Fruit fly (Drosophila melanogaster) whole organism, embryonic: Measurements from ENCODE around the gene Rpt4.

ENCODE experiments used
- ATbp ChIP-seq: fragments of 200-800 bp; sonication (Bioruptor generic); optimal IDR thresholded peaks from 2 replicates; lab custom pipeline; 2017; ENCODE audit warnings: missing biosample characterization, mild to moderate bottlenecking, missing genetic modification characterization, missing genetic modification reagents
- Atf-2 ChIP-seq: fragments of 200-800 bp; sonication (Bioruptor generic); optimal IDR thresholded peaks from 2 replicates; lab custom pipeline; 2016; ENCODE audit warnings: missing biosample characterization, missing genetic modification characterization
- CG11398 ChIP-seq: fragments of 200-800 bp; sonication (Bioruptor generic); optimal IDR thresholded peaks from 2 replicates; lab custom pipeline; 2016; ENCODE audit warnings: missing biosample characterization, missing genetic modification characterization
- CG12659 ChIP-seq: fragments of 200-800 bp; sonication (Bioruptor generic); optimal IDR thresholded peaks from 3 replicates; lab custom pipeline; 2017; ENCODE audit warnings: mild to moderate bottlenecking, missing biosample characterization, missing genetic modification reagents, missing genetic modification characterization
- CG13287 ChIP-seq: fragments of 200-800 bp; sonication (Bioruptor generic); IDR thresholded peaks from 2 replicates; pipeline ENCODE4 v1.3.6; 2022; ENCODE audit warnings: missing biosample characterization, missing genetic modification characterization; ENCODE audit not compliant: partially characterized antibody
- CG15011 ChIP-seq: fragments of 200-800 bp; sonication (Bioruptor generic); optimal IDR thresholded peaks from 3 replicates; lab custom pipeline; 2018; ENCODE audit warnings: missing biosample characterization, mild to moderate bottlenecking, missing genetic modification characterization
- CG1647 ChIP-seq: fragments of 200-800 bp; sonication (Bioruptor generic); optimal IDR thresholded peaks from 3 replicates; lab custom pipeline; 2016; ENCODE audit warnings: missing biosample characterization, missing genetic modification characterization
- CG17385 ChIP-seq: fragments of 200-800 bp; sonication (Bioruptor generic); optimal IDR thresholded peaks from 3 replicates; lab custom pipeline; 2018; ENCODE audit warnings: missing biosample characterization, mild to moderate bottlenecking, missing genetic modification characterization
- CG2199 ChIP-seq: fragments of 200-800 bp; sonication (Bioruptor generic); IDR thresholded peaks from 3 replicates; pipeline ENCODE4 v1.3.6; 2022; ENCODE audit warnings: missing biosample characterization, missing genetic modification characterization
- CG31365 ChIP-seq: fragments of 200-800 bp; sonication (Bioruptor generic); optimal IDR thresholded peaks from 2 replicates; lab custom pipeline; 2018; ENCODE audit warnings: missing biosample characterization, mild to moderate bottlenecking, missing genetic modification characterization
- CG31388 ChIP-seq: fragments of 200-800 bp; sonication (Bioruptor generic); optimal IDR thresholded peaks from 2 replicates; lab custom pipeline; 2016; ENCODE audit warnings: missing biosample characterization, missing genetic modification characterization
- CG33213 ChIP-seq: fragments of 200-800 bp; sonication (Bioruptor generic); optimal IDR thresholded peaks from 3 replicates; lab custom pipeline; 2016; ENCODE audit warnings: missing biosample characterization, missing genetic modification characterization
- CG3847 ChIP-seq: fragments of 200-800 bp; sonication (Bioruptor generic); IDR thresholded peaks from 2 replicates; pipeline ENCODE4 v1.3.6; 2022; ENCODE audit warnings: missing biosample characterization, missing genetic modification characterization
- CG3995 ChIP-seq: fragments of 200-800 bp; sonication (Bioruptor generic); optimal IDR thresholded peaks from 3 replicates; lab custom pipeline; 2016; ENCODE audit warnings: missing biosample characterization, missing genetic modification characterization
- CG4820 ChIP-seq: fragments of 200-800 bp; sonication (Bioruptor generic); optimal IDR thresholded peaks from 3 replicates; lab custom pipeline; 2016; ENCODE audit warnings: missing biosample characterization, missing genetic modification characterization
- CG5245 ChIP-seq: fragments of 200-800 bp; sonication (Bioruptor generic); optimal IDR thresholded peaks from 3 replicates; lab custom pipeline; 2016; ENCODE audit warnings: missing biosample characterization, missing genetic modification characterization
- CG6689 ChIP-seq: fragments of 200-800 bp; sonication (Bioruptor generic); IDR thresholded peaks from 2 replicates; pipeline ENCODE4 v1.3.6; 2022; ENCODE audit warnings: missing biosample characterization, missing genetic modification characterization
- CG6765 ChIP-seq: fragments of 200-800 bp; sonication (Bioruptor generic); optimal IDR thresholded peaks from 3 replicates; lab custom pipeline; 2017; ENCODE audit warnings: missing biosample characterization, mild to moderate bottlenecking, missing genetic modification characterization
- CG7271 ChIP-seq: fragments of 200-800 bp; sonication (Bioruptor generic); optimal IDR thresholded peaks from 2 replicates; lab custom pipeline; 2018; ENCODE audit warnings: missing biosample characterization, mild to moderate bottlenecking, missing genetic modification characterization, moderate library complexity
- CG7372 ChIP-seq: fragments of 200-800 bp; sonication (Bioruptor generic); IDR thresholded peaks from 2 replicates; pipeline ENCODE4 v1.3.6; 2022; ENCODE audit warnings: missing biosample characterization, missing genetic modification characterization
- CG8089 ChIP-seq: fragments of 200-800 bp; sonication (Bioruptor generic); optimal IDR thresholded peaks from 3 replicates; lab custom pipeline; 2016; ENCODE audit warnings: missing biosample characterization, missing genetic modification characterization
- CG8388 ChIP-seq: fragments of 200-800 bp; sonication (Bioruptor generic); optimal IDR thresholded peaks from 2 replicates; lab custom pipeline; 2019; ENCODE audit warnings: missing biosample characterization, mild to moderate bottlenecking, missing genetic modification characterization, moderate library complexity
- CG9876 ChIP-seq: fragments of 200-800 bp; sonication (Bioruptor generic); optimal IDR thresholded peaks from 2 replicates; lab custom pipeline; 2016; ENCODE audit warnings: missing biosample characterization, missing genetic modification characterization
- Deaf1 ChIP-seq: fragments of 200-800 bp; optimal IDR thresholded peaks from 3 replicates; lab custom pipeline; 2019; ENCODE audit warnings: missing biosample characterization, mild to moderate bottlenecking, missing genetic modification characterization, moderate library complexity
- Gsc ChIP-seq: fragments of 200-800 bp; sonication (Bioruptor generic); IDR thresholded peaks from 2 replicates; pipeline ENCODE4 v1.3.6; 2022; ENCODE audit warnings: missing biosample characterization, missing genetic modification characterization
- Gug ChIP-seq: fragments of 200-800 bp; sonication (Bioruptor generic); IDR thresholded peaks from 4 replicates; pipeline ENCODE4 v1.3.6; 2022; ENCODE audit warnings: missing biosample characterization, missing genetic modification characterization
- H15 ChIP-seq: fragments of 200-800 bp; sonication (Bioruptor generic); IDR thresholded peaks from 3 replicates; pipeline ENCODE4 v1.3.6; 2022; ENCODE audit warnings: missing biosample characterization, missing genetic modification characterization
- HLH3B ChIP-seq: fragments of 200-800 bp; sonication (Bioruptor generic); IDR thresholded peaks from 2 replicates; pipeline ENCODE4 v1.3.6; 2022; ENCODE audit warnings: missing biosample characterization, missing genetic modification characterization
- HmgD ChIP-seq: fragments of 200-800 bp; sonication (Bioruptor generic); optimal IDR thresholded peaks from 3 replicates; lab custom pipeline; 2016; ENCODE audit warnings: missing biosample characterization, missing genetic modification characterization
- Oaz ChIP-seq: fragments of 200-800 bp; sonication (Bioruptor generic); IDR thresholded peaks from 2 replicates; pipeline ENCODE4 v1.3.6; 2022; ENCODE audit warnings: missing biosample characterization, missing genetic modification characterization
- Taf1 ChIP-seq: fragments of 200-800 bp; sonication (Bioruptor generic); IDR thresholded peaks from 2 replicates; pipeline ENCODE4 v1.3.6; 2022; ENCODE audit warnings: missing biosample characterization, missing genetic modification characterization
- YL-1 ChIP-seq: fragments of 200-800 bp; sonication (Bioruptor generic); optimal IDR thresholded peaks from 3 replicates; lab custom pipeline; 2017; ENCODE audit warnings: missing biosample characterization, mild to moderate bottlenecking, missing genetic modification characterization
- ase ChIP-seq: fragments of 200-800 bp; sonication (Bioruptor generic); IDR thresholded peaks from 3 replicates; pipeline ENCODE4 v1.3.6; 2022; ENCODE audit warnings: missing biosample characterization, missing genetic modification characterization
- bowl ChIP-seq: fragments of 200-800 bp; sonication (Bioruptor generic); IDR thresholded peaks from 2 replicates; pipeline ENCODE4 v1.3.6; 2022; ENCODE audit warnings: missing biosample characterization, missing genetic modification characterization
- crol ChIP-seq: fragments of 200-800 bp; sonication (Bioruptor generic); IDR thresholded peaks from 2 replicates; pipeline ENCODE4 v1.3.6; 2022; ENCODE audit warnings: missing biosample characterization, missing genetic modification characterization
- dpn ChIP-seq, 2 experiments: fragments of 200-800 bp; sonication (Bioruptor generic); optimal IDR thresholded peaks; 3 replicates each; lab custom pipeline; 2016; ENCODE audit warnings: missing biosample characterization in 2 of 2, missing genetic modification characterization in 2 of 2
- dysf ChIP-seq: fragments of 200-800 bp; sonication (Bioruptor generic); IDR thresholded peaks from 3 replicates; pipeline ENCODE4 v1.3.6; 2022; ENCODE audit warnings: missing biosample characterization, missing genetic modification characterization
- emc ChIP-seq: fragments of 200-800 bp; sonication (Bioruptor generic); optimal IDR thresholded peaks from 2 replicates; lab custom pipeline; 2016; ENCODE audit warnings: missing biosample characterization, missing genetic modification characterization
- ewg ChIP-seq: fragments of 200-800 bp; sonication (Bioruptor generic); optimal IDR thresholded peaks from 3 replicates; lab custom pipeline; 2017; ENCODE audit warnings: mild to moderate bottlenecking, missing biosample characterization, missing genetic modification reagents, missing genetic modification characterization
- gcm2 ChIP-seq: fragments of 200-800 bp; sonication (Bioruptor generic); optimal IDR thresholded peaks from 2 replicates; lab custom pipeline; 2016; ENCODE audit warnings: missing biosample characterization, missing genetic modification characterization
- gfzf ChIP-seq: fragments of 200-800 bp; sonication (Bioruptor generic); optimal IDR thresholded peaks from 2 replicates; lab custom pipeline; 2016; ENCODE audit warnings: missing biosample characterization, mild to moderate bottlenecking, missing genetic modification characterization, moderate library complexity
- hb ChIP-seq: fragments of 200-800 bp; sonication (Bioruptor generic); IDR thresholded peaks from 3 replicates; pipeline ENCODE4 v1.3.6; 2022; ENCODE audit warnings: missing biosample characterization, missing genetic modification characterization; ENCODE audit not compliant: partially characterized antibody
- ken ChIP-seq: fragments of 200-800 bp; sonication (Bioruptor generic); IDR thresholded peaks from 3 replicates; pipeline ENCODE4 v1.3.6; 2022; ENCODE audit warnings: missing biosample characterization, missing genetic modification characterization
- pros ChIP-seq: fragments of 200-800 bp; sonication (Bioruptor generic); optimal IDR thresholded peaks from 3 replicates; lab custom pipeline; 2019; ENCODE audit warnings: missing biosample characterization, mild to moderate bottlenecking, missing genetic modification characterization, moderate library complexity
- row ChIP-seq: fragments of 200-800 bp; sonication (Bioruptor generic); IDR thresholded peaks from 3 replicates; pipeline ENCODE4 v1.3.6; 2022; ENCODE audit warnings: missing biosample characterization, missing genetic modification characterization
- sc ChIP-seq, 3 experiments: fragments of >200 bp in 2 of 3; fragments of 200-800 bp in 1 of 3; sonication (Bioruptor generic) in 1 of 3; optimal IDR thresholded peaks; 2 replicates in 2 of 3; 3 replicates in 1 of 3; lab custom pipeline; 2017; ENCODE audit warnings: mild to moderate bottlenecking in 1 of 3, missing biosample characterization in 1 of 3, missing genetic modification characterization in 1 of 3, missing genetic modification reagents in 1 of 3
- shn ChIP-seq: fragments of 200-800 bp; sonication (Bioruptor generic); optimal IDR thresholded peaks from 3 replicates; lab custom pipeline; 2016; ENCODE audit warnings: missing biosample characterization, missing genetic modification characterization
- so ChIP-seq: fragments of 200-800 bp; sonication (Bioruptor generic); IDR thresholded peaks from 3 replicates; pipeline ENCODE4 v1.3.6; 2022; ENCODE audit warnings: missing biosample characterization, missing genetic modification characterization
- sqz ChIP-seq: fragments of 200-800 bp; sonication (Bioruptor generic); optimal IDR thresholded peaks from 3 replicates; lab custom pipeline; 2018; ENCODE audit warnings: missing biosample characterization, mild to moderate bottlenecking, missing genetic modification characterization
- twi ChIP-seq: fragments of 200-800 bp; optimal IDR thresholded peaks from 2 replicates; lab custom pipeline; 2019; ENCODE audit warnings: missing biosample characterization, mild to moderate bottlenecking, missing genetic modification characterization, moderate library complexity
- unpg ChIP-seq: fragments of 200-800 bp; sonication (Bioruptor generic); optimal IDR thresholded peaks from 3 replicates; lab custom pipeline; 2018; ENCODE audit warnings: missing biosample characterization, mild to moderate bottlenecking, missing genetic modification characterization, moderate library complexity
- zfh1 ChIP-seq: fragments of 200-800 bp; sonication (Bioruptor generic); IDR thresholded peaks from 3 replicates; pipeline ENCODE4 v1.3.6; 2022; ENCODE audit warnings: missing biosample characterization, missing genetic modification characterization

Gene Rpt4

dm6 chrX:6287842-6288241 lies 3.2 kb downstream of the Rpt4 start, which contains the start of the genes Top3beta and wuho (continued):
- TF ChIP-seq CG31365 (tag; lab: Kevin White, UChicago) (no peak), CG2199 (GFP tag; lab: Robert Waterston, UW) (no peak), crol (no peak), emc (GFP tag; lab: Kevin White, UChicago) (no peak), CG5245 (GFP tag; lab: Kevin White, UChicago) (no peak), hb (GFP tag; lab: Robert Waterston, UW) (peak; percentile 62; the same call in 1 of the 3 replicates), so (GFP tag; lab: Robert Waterston, UW) (0 out of 3 replicates have a peak, but pooled peaks have one; percentile 11), ATbp (GFP tag; lab: Kevin White, UChicago) (no peak), unpg (GFP tag; lab: Kevin White, UChicago) (peak; percentile 28), row (GFP tag; lab: Robert Waterston, UW) (peak; percentile 67), Atf-2 (GFP tag; lab: Kevin White, UChicago) (peak; percentile 13), CG7372 (GFP tag; lab: Robert Waterston, UW) (no peak), CG12659 (peak; percentile 95), CG17385 (GFP tag; lab: Kevin White, UChicago) (no peak), CG11398 (GFP tag; lab: Kevin White, UChicago) (no peak), ase (GFP tag; lab: Robert Waterston, UW) (no peak), CG9876 (GFP tag; lab: Kevin White, UChicago) (peak; percentile 15), gcm2 (GFP tag; lab: Kevin White, UChicago) (peak; percentile 20), CG1647 (GFP tag; lab: Kevin White, UChicago) (no peak), dpn (GFP tag; optimal IDR thresholded peaks at IDR 0.05; lab: Kevin White, UChicago) (peak; percentile 51 to 60), CG6765 (no peak), sc (optimal IDR thresholded peaks at IDR 0.05; lab: Kevin White, UChicago) (no peak), sc (GFP tag; optimal IDR thresholded peaks at IDR 0.05; lab: Kevin White, UChicago) (no peak), dysf (GFP tag; lab: Robert Waterston, UW) (peak; percentile 18; the same call in 1 of the 3 replicates), HmgD (GFP tag; lab: Kevin White, UChicago) (peak; percentile 92), sqz (GFP tag; lab: Kevin White, UChicago) (no peak), pros (GFP tag; lab: Kevin White, UChicago) (no peak), CG15011 (GFP tag; lab: Kevin White, UChicago) (no peak), CG4820 (GFP tag; lab: Kevin White, UChicago) (no peak), shn (GFP tag; lab: Kevin White, UChicago) (peak; percentile 6), Gsc (GFP tag; lab: Robert Waterston, UW) (no peak), Oaz (GFP tag; lab: Robert Waterston, UW) (no peak), YL-1 (GFP tag; lab: Kevin White, UChicago) (peak; percentile 93), ken (GFP tag; lab: Robert Waterston, UW) (no peak), CG13287 (GFP tag; lab: Robert Waterston, UW) (peak; percentile 82), CG3995 (GFP tag; lab: Kevin White, UChicago) (peak; percentile 59), twi (peak; percentile 23), CG8089 (GFP tag; lab: Kevin White, UChicago) (no peak), HLH3B (GFP tag; lab: Robert Waterston, UW) (no peak), H15 (GFP tag; lab: Robert Waterston, UW) (no peak), bowl (no peak), CG33213 (peak; percentile 81), Gug (GFP tag; lab: Robert Waterston, UW) (no peak), CG7271 (tag; lab: Kevin White, UChicago) (peak; percentile 26), CG8388 (GFP tag; lab: Kevin White, UChicago) (no peak), CG3847 (peak; percentile 54; the same call in 1 of the 2 replicates), ewg (GFP tag; lab: Kevin White, UChicago) (peak; percentile 42), CG6689 (GFP tag; lab: Robert Waterston, UW) (no peak), CG31388 (no peak), Deaf1 (tag; lab: Kevin White, UChicago) (peak; percentile 65), zfh1 (GFP tag; lab: Robert Waterston, UW) (0 out of 3 replicates have a peak, but pooled peaks have one; percentile 4), Taf1 (no peak), gfzf (GFP tag; lab: Kevin White, UChicago) (peak; percentile 99)
